Worm (Caenorhabditis elegans): ENCODE measurements around the gene nas-9.

DNA sequence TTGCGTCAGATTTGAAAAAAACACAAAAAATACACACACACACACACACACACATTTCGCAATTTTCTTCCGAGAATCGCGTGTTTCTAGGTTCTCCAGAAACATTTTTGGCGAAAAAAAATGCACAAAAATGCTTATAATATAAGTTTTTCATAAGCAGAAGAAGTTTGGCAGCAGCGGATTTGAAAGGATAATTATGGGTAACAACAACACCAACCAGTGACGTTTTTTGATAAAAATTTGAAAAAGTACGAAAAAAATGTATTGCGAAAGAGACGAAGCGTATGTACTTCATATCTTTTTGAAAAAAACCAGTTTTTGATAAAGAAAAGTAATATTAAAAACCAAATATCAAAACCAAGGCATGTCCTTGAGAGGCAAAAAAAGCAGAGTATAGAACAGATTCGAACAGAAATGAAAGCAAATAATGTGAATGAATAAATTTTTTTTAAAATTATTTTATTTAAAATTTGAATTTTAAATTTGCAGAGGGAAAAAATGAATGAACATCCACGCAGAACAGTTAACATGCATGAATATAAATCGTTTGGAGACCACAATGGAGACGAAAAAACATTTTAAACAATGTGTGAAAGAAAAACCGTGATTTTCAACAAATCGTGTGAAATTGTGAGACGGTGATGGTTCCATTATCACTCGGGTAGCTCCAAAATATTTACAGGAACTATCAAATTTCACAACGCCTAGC, 16.0 kb downstream of the nas-9 start:
- peak; percentile 64 for TF ChIP-seq lin-13 (GFP tag; optimal IDR thresholded peaks at IDR 0.05)
- no peak for TF ChIP-seq snpc-4 (tag; optimal IDR thresholded peaks at IDR 0.05)
- peak; percentile 54 for TF ChIP-seq ama-1 (optimal IDR thresholded peaks at IDR 0.05)
- TF ChIP-seq nhr-25 (tag; optimal IDR thresholded peaks at IDR 0.05): peak; percentile 51
- TF ChIP-seq Y55F3AM.14 (GFP tag; optimal IDR thresholded peaks at IDR 0.05): peak; percentile 92
- TF ChIP-seq ztf-1 (GFP tag; conservative IDR thresholded peaks at IDR 0.05): no peak
- TF ChIP-seq nhr-11 (tag; optimal IDR thresholded peaks at IDR 0.05): no peak
- no peak for TF ChIP-seq mab-5 (tag; optimal IDR thresholded peaks at IDR 0.05)
- no peak for TF ChIP-seq lin-39 (tag; optimal IDR thresholded peaks at IDR 0.05)
- TF ChIP-seq nhr-6 (tag; optimal IDR thresholded peaks at IDR 0.05): no peak
- TF ChIP-seq ztf-4 (tag; optimal IDR thresholded peaks at IDR 0.05): peak; percentile 95
- TF ChIP-seq C34F6.9 (tag; optimal IDR thresholded peaks at IDR 0.05): peak; percentile 47
- no peak for TF ChIP-seq alr-1 (tag; optimal IDR thresholded peaks at IDR 0.05)

Data from whole organism, L2 larva.